Worm (Caenorhabditis elegans): ENCODE results near the gene ttr-20.

- no peak for TF ChIP-seq efl-1 (optimal IDR thresholded peaks at IDR 0.05)
- TF ChIP-seq efl-1 (GFP tag; optimal IDR thresholded peaks at IDR 0.05 in 1 of 2): peak in 1 of 2 experiments; percentile 57
- no peak for TF ChIP-seq lsy-2 (tag; optimal IDR thresholded peaks at IDR 0.05)
- TF ChIP-seq lin-39 (tag; optimal IDR thresholded peaks at IDR 0.05): no peak
These were observed 8.5 kb downstream of the ttr-20 start for ce11 chrIV:4254989-4255582.

All from whole organism, L1 larva.